Worm (Caenorhabditis elegans): ENCODE results near the gene lipl-2.

DNA sequence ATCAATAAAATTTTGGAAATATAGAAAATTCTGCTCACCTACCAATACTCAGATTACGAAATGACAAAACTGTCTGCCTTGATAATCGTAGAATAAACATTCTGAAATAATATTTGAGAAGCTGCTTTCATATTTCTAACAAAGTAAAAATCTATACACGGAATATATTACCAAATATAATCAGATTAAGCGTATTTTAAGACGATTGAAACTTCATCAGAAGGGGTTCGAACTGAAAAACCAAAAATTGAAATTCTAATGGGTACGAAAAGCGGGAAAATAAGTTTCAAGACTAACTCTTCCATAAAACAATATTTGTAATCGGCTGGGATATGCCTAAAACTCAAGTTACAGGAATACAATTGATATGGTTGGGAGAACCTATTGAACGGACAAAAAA lies 11.9 kb upstream of the lipl-2 start, which contains the start of gene F46B6.4:
- TF ChIP-seq ceh-83 (GFP tag; optimal IDR thresholded peaks at IDR 0.05) (no peak), unc-39 (tag; optimal IDR thresholded peaks at IDR 0.05) (no peak), nhr-2 (tag; optimal IDR thresholded peaks at IDR 0.05) (no peak), mab-5 (tag; optimal IDR thresholded peaks at IDR 0.05) (no peak), nhr-28 (tag; optimal IDR thresholded peaks at IDR 0.05) (no peak), snpc-4 (tag; optimal IDR thresholded peaks at IDR 0.05) (no peak), mep-1 (tag; optimal IDR thresholded peaks at IDR 0.05) (no peak)

All from whole organism, mixed stage, embryonic.